Worm (Caenorhabditis elegans) whole organism, mixed stage, embryonic: Measurements from ENCODE around the gene K10G9.2.

Experiments
- bed-3 ChIP-seq: fragments of 200-800 bp; sonication (Bioruptor generic); optimal IDR thresholded peaks from 3 replicates; lab custom pipeline; 2018; ENCODE audit warnings: mild to moderate bottlenecking, missing genetic modification characterization, moderate library complexity, missing compliant biosample characterization
- ces-1 ChIP-seq: fragments of 150-350 bp; optimal IDR thresholded peaks from 2 replicates; lab custom pipeline; 2014; ENCODE audit warnings: missing biosample characterization, missing genetic modification reagents, missing genetic modification characterization
- cnd-1 ChIP-seq: fragments of 200-800 bp; sonication (Bioruptor generic); optimal IDR thresholded peaks from 2 replicates; lab custom pipeline; 2018; ENCODE audit warnings: mild to moderate bottlenecking, missing genetic modification characterization, missing compliant biosample characterization
- lin-13 ChIP-seq: fragments of 150-350 bp; optimal IDR thresholded peaks from 2 replicates; lab custom pipeline; 2014; ENCODE audit warnings: missing biosample characterization, missing genetic modification characterization
- mab-5 ChIP-seq: fragments of 150-350 bp; optimal IDR thresholded peaks from 2 replicates; lab custom pipeline; 2014; ENCODE audit warnings: missing biosample characterization, missing genetic modification characterization
- mep-1 ChIP-seq: fragments of 150-350 bp; optimal IDR thresholded peaks from 2 replicates; lab custom pipeline; 2017; ENCODE audit warnings: missing biosample characterization, missing genetic modification reagents, missing genetic modification characterization, inconsistent platforms
- nhr-12 ChIP-seq: fragments of 150-350 bp; optimal IDR thresholded peaks from 2 replicates; lab custom pipeline; 2014; ENCODE audit warnings: missing biosample characterization, missing genetic modification characterization
- pha-4 ChIP-seq: fragments of 150-350 bp; optimal IDR thresholded peaks from 2 replicates; lab custom pipeline; 2018; ENCODE audit warnings: missing biosample characterization, missing genetic modification reagents, missing genetic modification characterization
- snpc-4 ChIP-seq: fragments of 150-350 bp; optimal IDR thresholded peaks from 2 replicates; lab custom pipeline; 2014; ENCODE audit warnings: missing biosample characterization, missing genetic modification characterization
- unc-120 ChIP-seq: sonication (generic microtip); optimal IDR thresholded peaks from 2 replicates; lab custom pipeline; 2017; ENCODE audit warnings: missing genetic modification characterization, missing compliant biosample characterization; ENCODE audit not compliant: poor library complexity, severe bottlenecking
- unc-39 ChIP-seq: fragments of 150-350 bp; optimal IDR thresholded peaks from 2 replicates; lab custom pipeline; 2014; ENCODE audit warnings: missing biosample characterization, missing genetic modification characterization
- unc-62 ChIP-seq: fragments of 150-350 bp; optimal IDR thresholded peaks from 2 replicates; lab custom pipeline; 2014; ENCODE audit warnings: missing biosample characterization, missing genetic modification reagents, missing genetic modification characterization

ce11 chrIII:10261682-10262081 lies 24.0 kb upstream of the K10G9.2 start, which contains the start of gene bbs-5:
- TF ChIP-seq nhr-12: no peak
- no peak for TF ChIP-seq snpc-4 (tag; lab: Kevin White, UChicago)
- TF ChIP-seq mab-5 (tag; lab: Kevin White, UChicago): no peak
- TF ChIP-seq lin-13 (tag; lab: Kevin White, UChicago): no peak
- no peak for TF ChIP-seq bed-3 (GFP tag; lab: Kevin White, UChicago)
- TF ChIP-seq mep-1 (tag; lab: Kevin White, UChicago): no peak
- no peak for TF ChIP-seq cnd-1 (tag; lab: Kevin White, UChicago)
- TF ChIP-seq ces-1 (GFP tag; lab: Kevin White, UChicago): no peak
- TF ChIP-seq unc-39 (tag; lab: Kevin White, UChicago): no peak
- TF ChIP-seq pha-4: no peak
- TF ChIP-seq unc-120 (tag; lab: Kevin White, UChicago): no peak
- no peak for TF ChIP-seq unc-62 (GFP tag; lab: Kevin White, UChicago)
